Worm (Caenorhabditis elegans) whole organism, L2 larva: ENCODE measurements around the gene btf-1.

Experiments
- C34F6.9 ChIP-seq: fragments of 150-350 bp; optimal IDR thresholded peaks from 2 replicates; lab custom pipeline; 2014; ENCODE audit warnings: missing biosample characterization, missing genetic modification characterization
- R02D3.7 ChIP-seq: fragments of 150-350 bp; optimal IDR thresholded peaks from 2 replicates; lab custom pipeline; 2014; ENCODE audit warnings: missing biosample characterization, missing genetic modification characterization
- Y55F3AM.14 ChIP-seq: fragments of 200-800 bp; sonication (Bioruptor generic); optimal IDR thresholded peaks from 2 replicates; lab custom pipeline; 2018; ENCODE audit warnings: mild to moderate bottlenecking, missing genetic modification characterization, missing compliant biosample characterization
- ZK546.5 ChIP-seq: sonication (generic microtip); optimal IDR thresholded peaks from 2 replicates; lab custom pipeline; 2017; ENCODE audit warnings: missing biosample characterization, missing genetic modification characterization
- ama-1 ChIP-seq: fragments of 150-350 bp; optimal IDR thresholded peaks from 2 replicates; lab custom pipeline; 2018; ENCODE audit warnings: inconsistent platforms
- blmp-1 ChIP-seq: sonication (generic microtip); optimal IDR thresholded peaks from 2 replicates; lab custom pipeline; 2017; ENCODE audit warnings: missing genetic modification characterization, mild to moderate bottlenecking, missing compliant biosample characterization, antibody characterized with exemption, moderate library complexity; ENCODE audit not compliant: insufficient read depth
- ceh-16 ChIP-seq: fragments of 150-350 bp; optimal IDR thresholded peaks from 2 replicates; lab custom pipeline; 2014; ENCODE audit warnings: missing biosample characterization, missing genetic modification characterization
- ceh-82 ChIP-seq: fragments of 150-350 bp; optimal IDR thresholded peaks from 2 replicates; lab custom pipeline; 2014; ENCODE audit warnings: missing biosample characterization, missing genetic modification characterization
- crh-2 ChIP-seq: sonication (generic microtip); optimal IDR thresholded peaks from 2 replicates; lab custom pipeline; 2017; ENCODE audit warnings: missing biosample characterization, missing genetic modification characterization
- egl-27 ChIP-seq: sonication (generic microtip); optimal IDR thresholded peaks from 3 replicates; lab custom pipeline; 2017; ENCODE audit warnings: missing biosample characterization, missing genetic modification reagents, missing genetic modification characterization
- fos-1 ChIP-seq: fragments of 150-350 bp; optimal IDR thresholded peaks from 2 replicates; lab custom pipeline; 2014; ENCODE audit warnings: missing biosample characterization, missing genetic modification characterization
- gmeb-1 ChIP-seq: fragments of 150-350 bp; optimal IDR thresholded peaks from 2 replicates; lab custom pipeline; 2014; ENCODE audit warnings: missing biosample characterization, missing genetic modification characterization
- lin-13 ChIP-seq: fragments of 150-350 bp; optimal IDR thresholded peaks from 2 replicates; lab custom pipeline; 2014; ENCODE audit warnings: missing biosample characterization, missing genetic modification reagents, missing genetic modification characterization
- mab-5 ChIP-seq: fragments of 150-350 bp; optimal IDR thresholded peaks from 2 replicates; lab custom pipeline; 2014; ENCODE audit warnings: missing biosample characterization, missing genetic modification characterization
- mbf-1 ChIP-seq: sonication (generic microtip); optimal IDR thresholded peaks from 2 replicates; lab custom pipeline; 2017; ENCODE audit warnings: missing biosample characterization, missing genetic modification characterization
- mdl-1 ChIP-seq, 2 experiments: fragments of 150-350 bp in 1 of 2; sonication (generic microtip) in 1 of 2; optimal IDR thresholded peaks; 2 replicates each; lab custom pipeline; 2017; ENCODE audit warnings: missing biosample characterization in 2 of 2, missing genetic modification characterization in 2 of 2
- nhr-10 ChIP-seq: sonication (generic microtip); optimal IDR thresholded peaks from 2 replicates; lab custom pipeline; 2017; ENCODE audit warnings: missing biosample characterization, missing genetic modification characterization
- nhr-129 ChIP-seq: fragments of 150-350 bp; optimal IDR thresholded peaks from 2 replicates; lab custom pipeline; 2014; ENCODE audit warnings: missing biosample characterization, missing genetic modification characterization
- nhr-21 ChIP-seq: fragments of 150-350 bp; optimal IDR thresholded peaks from 2 replicates; lab custom pipeline; 2014; ENCODE audit warnings: missing biosample characterization, missing genetic modification characterization
- nhr-23 ChIP-seq: fragments of 150-350 bp; optimal IDR thresholded peaks from 2 replicates; lab custom pipeline; 2014; ENCODE audit warnings: missing biosample characterization, missing genetic modification reagents, missing genetic modification characterization
- nhr-237 ChIP-seq: fragments of 150-350 bp; optimal IDR thresholded peaks from 2 replicates; lab custom pipeline; 2014; ENCODE audit warnings: missing biosample characterization, missing genetic modification characterization
- nhr-25 ChIP-seq: fragments of 150-350 bp; sonication (generic microtip); optimal IDR thresholded peaks from 3 replicates; lab custom pipeline; 2014; ENCODE audit warnings: missing biosample characterization, missing genetic modification characterization
- nhr-6 ChIP-seq: fragments of 150-350 bp; optimal IDR thresholded peaks from 2 replicates; lab custom pipeline; 2014; ENCODE audit warnings: missing biosample characterization, missing genetic modification characterization
- nhr-77 ChIP-seq: fragments of 150-350 bp; optimal IDR thresholded peaks from 2 replicates; lab custom pipeline; 2014; ENCODE audit warnings: missing biosample characterization, missing genetic modification characterization
- peb-1 ChIP-seq: fragments of 150-350 bp; optimal IDR thresholded peaks from 2 replicates; lab custom pipeline; 2014; ENCODE audit warnings: missing biosample characterization, missing genetic modification characterization
- sem-4 ChIP-seq: fragments of 150-350 bp; optimal IDR thresholded peaks from 2 replicates; lab custom pipeline; 2014; ENCODE audit warnings: missing biosample characterization, missing genetic modification reagents, missing genetic modification characterization
- skn-1 ChIP-seq: sonication (generic microtip); optimal IDR thresholded peaks from 2 replicates; lab custom pipeline; 2017; ENCODE audit warnings: missing biosample characterization, missing genetic modification characterization
- sma-3 ChIP-seq: sonication (generic microtip); optimal IDR thresholded peaks from 2 replicates; lab custom pipeline; 2016; ENCODE audit warnings: missing genetic modification reagents, missing genetic modification characterization, missing compliant biosample characterization
- sma-9 ChIP-seq, 2 experiments: fragments of 150-350 bp in 1 of 2; sonication (generic microtip) in 1 of 2; optimal IDR thresholded peaks; 2 replicates each; lab custom pipeline; 2014 to 2016; ENCODE audit warnings: missing genetic modification characterization in 2 of 2, mild to moderate bottlenecking in 1 of 2, missing biosample characterization in 1 of 2, missing compliant biosample characterization in 1 of 2, missing genetic modification reagents in 1 of 2, moderate library complexity in 1 of 2
- unc-39 ChIP-seq: fragments of 150-350 bp; optimal IDR thresholded peaks from 2 replicates; lab custom pipeline; 2014; ENCODE audit warnings: missing biosample characterization, missing genetic modification characterization
- unc-55 ChIP-seq: fragments of 150-350 bp; sonication (generic microtip); optimal IDR thresholded peaks from 3 replicates; lab custom pipeline; 2014; ENCODE audit warnings: missing biosample characterization, missing genetic modification reagents, missing genetic modification characterization
- ztf-1 ChIP-seq: fragments of 200-800 bp; sonication (Bioruptor generic); conservative IDR thresholded peaks from 2 replicates; pipeline ENCODE4 v1.3.6; 2022; ENCODE audit warnings: missing genetic modification characterization, missing compliant biosample characterization
- ztf-11 ChIP-seq: sonication (generic microtip); optimal IDR thresholded peaks from 2 replicates; lab custom pipeline; 2017; ENCODE audit warnings: missing biosample characterization, missing genetic modification characterization
- ztf-4 ChIP-seq: fragments of 150-350 bp; optimal IDR thresholded peaks from 2 replicates; lab custom pipeline; 2014; ENCODE audit warnings: missing biosample characterization, missing genetic modification characterization

Gene btf-1

ce11 chrII:13239593-13239992 lies 39.6 kb downstream of the btf-1 start:
- TF ChIP-seq mbf-1 (tag; lab: Kevin White, UChicago) (no peak), unc-55 (no peak), Y55F3AM.14 (GFP tag; lab: Kevin White, UChicago) (no peak), ZK546.5 (tag; lab: Kevin White, UChicago) (no peak), mab-5 (tag; lab: Kevin White, UChicago) (no peak), nhr-21 (tag; lab: Kevin White, UChicago) (no peak), R02D3.7 (no peak), nhr-23 (tag; lab: Kevin White, UChicago) (no peak), nhr-129 (no peak), unc-39 (no peak), ztf-1 (GFP tag; lab: Robert Waterston, UW) (no peak), crh-2 (no peak), mdl-1 (tag; optimal IDR thresholded peaks at IDR 0.05; lab: Kevin White, UChicago) (no peak), ceh-16 (tag; lab: Kevin White, UChicago) (no peak), ama-1 (lab: Kevin White, UChicago) (no peak), ceh-82 (tag; lab: Kevin White, UChicago) (no peak), nhr-237 (tag; lab: Kevin White, UChicago) (no peak), nhr-6 (tag; lab: Kevin White, UChicago) (no peak)

- TF ChIP-seq peb-1 (tag; lab: Kevin White, UChicago) (no peak), nhr-10 (tag; lab: Kevin White, UChicago) (no peak), ceh-16 (tag; lab: Kevin White, UChicago) (no peak), sma-3 (no peak), unc-39 (no peak), nhr-25 (tag; lab: Kevin White, UChicago) (no peak), gmeb-1 (no peak), crh-2 (no peak), nhr-77 (no peak)
Measured at ce11 chrII:13243021-13243420, 43.1 kb downstream of the btf-1 start, which contains the start of gene F15D4.4. F15D4.4 (minus strand) TSS chrII:13243121.

- TF ChIP-seq ztf-1 (GFP tag; lab: Robert Waterston, UW) = no peak
- TF ChIP-seq ztf-11 (tag; lab: Kevin White, UChicago) = no peak
- no peak for TF ChIP-seq blmp-1
- no peak for TF ChIP-seq ZK546.5 (tag; lab: Kevin White, UChicago)
Measured at ce11 chrII:13245076-13245475, 45.1 kb downstream of the btf-1 start, which contains the start of gene F15D4.5. F15D4.5 (plus strand) TSS chrII:13245376.

ce11 chrII:13248886-13249285 lies 48.9 kb downstream of the btf-1 start, which contains the start of gene F15D4.6:
F15D4.6 (plus strand) TSS chrII:13249186.
- TF ChIP-seq nhr-6 (tag; lab: Kevin White, UChicago) (no peak), unc-39 (no peak), fos-1 (tag; lab: Kevin White, UChicago) (no peak), nhr-129 (no peak), sma-9 (GFP tag; optimal IDR thresholded peaks at IDR 0.05; lab: Kevin White, UChicago) (no peak), sma-9 (tag; optimal IDR thresholded peaks at IDR 0.05; lab: Kevin White, UChicago) (no peak), ztf-4 (tag; lab: Kevin White, UChicago) (no peak), mab-5 (tag; lab: Kevin White, UChicago) (no peak), lin-13 (no peak), mdl-1 (tag; optimal IDR thresholded peaks at IDR 0.05; lab: Kevin White, UChicago) (no peak), ama-1 (lab: Kevin White, UChicago) (no peak), nhr-21 (tag; lab: Kevin White, UChicago) (no peak), ztf-1 (GFP tag; lab: Robert Waterston, UW) (no peak), mbf-1 (tag; lab: Kevin White, UChicago) (no peak), R02D3.7 (no peak)
- TF ChIP-seq, all 48 proteins: peak for 0

- TF ChIP-seq sem-4 (tag; lab: Kevin White, UChicago) (no peak), lin-13 (no peak), mab-5 (tag; lab: Kevin White, UChicago) (no peak), skn-1 (tag; lab: Kevin White, UChicago) (no peak), egl-27 (no peak), nhr-6 (tag; lab: Kevin White, UChicago) (no peak), nhr-129 (no peak), ztf-11 (tag; lab: Kevin White, UChicago) (no peak), C34F6.9 (tag; lab: Kevin White, UChicago) (no peak), gmeb-1 (no peak), ceh-82 (tag; lab: Kevin White, UChicago) (no peak)
Measured at ce11 chrII:13255291-13255690, 55.3 kb downstream of the btf-1 start.
